Worm (Caenorhabditis elegans) whole organism, young adult: Measurements from ENCODE around the gene F41G3.21.

ENCODE experiments used
- C06A6.2 ChIP-seq: fragments of 200-800 bp; sonication (Bioruptor generic); conservative IDR thresholded peaks from 2 replicates; pipeline ENCODE4 v1.3.6; 2022; ENCODE audit warnings: missing genetic modification characterization, missing compliant biosample characterization
- F39B2.1 ChIP-seq: fragments of 200-800 bp; sonication (Bioruptor generic); IDR thresholded peaks from 2 replicates; pipeline ENCODE4 v1.3.6; 2022; ENCODE audit warnings: missing genetic modification reagents, missing genetic modification characterization, missing compliant biosample characterization
- F57A8.1 ChIP-seq: fragments of 200-800 bp; sonication (Bioruptor generic); optimal IDR thresholded peaks from 2 replicates; lab custom pipeline; 2018; ENCODE audit warnings: mild to moderate bottlenecking, missing genetic modification characterization, moderate library complexity, missing compliant biosample characterization
- K11D2.4 ChIP-seq: fragments of 200-800 bp; sonication (Bioruptor generic); IDR thresholded peaks from 2 replicates; pipeline ENCODE4 v1.3.6; 2022; ENCODE audit warnings: missing genetic modification reagents, missing genetic modification characterization, missing compliant biosample characterization
- T26A5.8 ChIP-seq: sonication (generic microtip); optimal IDR thresholded peaks from 2 replicates; lab custom pipeline; 2016; ENCODE audit warnings: missing genetic modification characterization, missing compliant biosample characterization
- Y53F4B.3 ChIP-seq: fragments of 200-800 bp; sonication (Bioruptor generic); IDR thresholded peaks from 2 replicates; pipeline ENCODE4 v1.3.6; 2022; ENCODE audit warnings: missing genetic modification reagents, missing genetic modification characterization, missing compliant biosample characterization
- Y56A3A.18 ChIP-seq: fragments of 200-800 bp; sonication (Bioruptor generic); IDR thresholded peaks from 2 replicates; pipeline ENCODE4 v1.3.6; 2022; ENCODE audit warnings: missing genetic modification reagents, missing genetic modification characterization, missing compliant biosample characterization
- Y95B8A.8 ChIP-seq: fragments of 200-800 bp; sonication (Bioruptor generic); IDR thresholded peaks from 2 replicates; pipeline ENCODE4 v1.3.6; 2022; ENCODE audit warnings: missing genetic modification reagents, missing genetic modification characterization, missing compliant biosample characterization
- akir-1 ChIP-seq: fragments of 200-800 bp; sonication (Bioruptor generic); optimal IDR thresholded peaks from 2 replicates; lab custom pipeline; 2018; ENCODE audit warnings: mild to moderate bottlenecking, missing genetic modification characterization, moderate library complexity, missing compliant biosample characterization
- aptf-2 ChIP-seq: fragments of 200-800 bp; sonication (Bioruptor generic); conservative IDR thresholded peaks from 2 replicates; pipeline ENCODE4 v1.3.6; 2022; ENCODE audit warnings: missing genetic modification reagents, missing genetic modification characterization, missing compliant biosample characterization
- attf-6 ChIP-seq: fragments of 200-800 bp; sonication (Bioruptor generic); IDR thresholded peaks from 2 replicates; pipeline ENCODE4 v1.3.6; 2022; ENCODE audit warnings: missing genetic modification reagents, missing genetic modification characterization, missing compliant biosample characterization
- bed-2 ChIP-seq: fragments of 200-800 bp; sonication (Bioruptor generic); IDR thresholded peaks from 2 replicates; pipeline ENCODE4 v1.3.6; 2022; ENCODE audit warnings: missing genetic modification reagents, missing genetic modification characterization, missing compliant biosample characterization
- ccch-3 ChIP-seq: fragments of 200-800 bp; sonication (Bioruptor generic); optimal IDR thresholded peaks from 2 replicates; lab custom pipeline; 2018; ENCODE audit warnings: mild to moderate bottlenecking, missing genetic modification characterization, missing compliant biosample characterization
- cebp-2 ChIP-seq: fragments of 200-800 bp; sonication (Bioruptor generic); IDR thresholded peaks from 2 replicates; pipeline ENCODE4 v1.3.6; 2022; ENCODE audit warnings: missing genetic modification characterization, missing compliant biosample characterization
- ceh-27 ChIP-seq: fragments of 200-800 bp; sonication (Bioruptor generic); optimal IDR thresholded peaks from 2 replicates; lab custom pipeline; 2018; ENCODE audit warnings: mild to moderate bottlenecking, missing genetic modification characterization, moderate library complexity, missing compliant biosample characterization
- ceh-58 ChIP-seq: fragments of 200-800 bp; sonication (Bioruptor generic); IDR thresholded peaks from 2 replicates; pipeline ENCODE4 v1.3.6; 2022; ENCODE audit warnings: missing genetic modification characterization, missing compliant biosample characterization
- ceh-91 ChIP-seq: fragments of 200-800 bp; sonication (Bioruptor generic); IDR thresholded peaks from 2 replicates; pipeline ENCODE4 v1.3.6; 2022; ENCODE audit warnings: missing genetic modification reagents, missing genetic modification characterization, missing compliant biosample characterization
- chd-7 ChIP-seq: sonication (generic microtip); optimal IDR thresholded peaks from 2 replicates; lab custom pipeline; 2016; ENCODE audit warnings: mild to moderate bottlenecking, missing genetic modification characterization, moderate library complexity, missing compliant biosample characterization
- die-1 ChIP-seq: sonication (generic microtip); optimal IDR thresholded peaks from 2 replicates; lab custom pipeline; 2016; ENCODE audit warnings: missing genotype, mild to moderate bottlenecking, missing genetic modification characterization, missing compliant biosample characterization
- dox-1 ChIP-seq: fragments of 200-800 bp; sonication (Bioruptor generic); IDR thresholded peaks from 2 replicates; pipeline ENCODE4 v1.3.6; 2022; ENCODE audit warnings: missing genetic modification reagents, missing genetic modification characterization, missing compliant biosample characterization
- ekl-4 ChIP-seq: fragments of 200-800 bp; sonication (Bioruptor generic); IDR thresholded peaks from 2 replicates; pipeline ENCODE4 v1.3.6; 2022; ENCODE audit warnings: missing genetic modification reagents, missing genetic modification characterization, missing compliant biosample characterization
- him-1 ChIP-seq: sonication (generic microtip); optimal IDR thresholded peaks from 2 replicates; lab custom pipeline; 2016; ENCODE audit warnings: missing genotype, missing genetic modification reagents, missing genetic modification characterization, missing compliant biosample characterization
- hmg-1.2 ChIP-seq: fragments of 200-800 bp; sonication (Bioruptor generic); IDR thresholded peaks from 2 replicates; pipeline ENCODE4 v1.3.6; 2022; ENCODE audit warnings: missing genetic modification reagents, missing genetic modification characterization, missing compliant biosample characterization
- hrde-1 ChIP-seq: sonication (generic microtip); optimal IDR thresholded peaks from 2 replicates; lab custom pipeline; 2016; ENCODE audit warnings: missing genetic modification characterization, mild to moderate bottlenecking, missing compliant biosample characterization, moderate library complexity, missing genotype, missing genetic modification reagents, borderline replicate concordance
- lag-1 ChIP-seq: fragments of 200-800 bp; sonication (Bioruptor generic); IDR thresholded peaks from 2 replicates; pipeline ENCODE4 v1.3.6; 2022; ENCODE audit warnings: missing genetic modification reagents, missing genetic modification characterization, missing compliant biosample characterization
- lin-26 ChIP-seq: fragments of 200-800 bp; sonication (Bioruptor generic); IDR thresholded peaks from 2 replicates; pipeline ENCODE4 v1.3.6; 2022; ENCODE audit warnings: missing genetic modification reagents, missing genetic modification characterization, missing compliant biosample characterization
- lir-1 ChIP-seq: fragments of 200-800 bp; sonication (Bioruptor generic); conservative IDR thresholded peaks from 2 replicates; pipeline ENCODE4 v1.3.6; 2022; ENCODE audit warnings: missing genetic modification reagents, missing genetic modification characterization, missing compliant biosample characterization
- lsl-1 ChIP-seq: fragments of 200-800 bp; sonication (Bioruptor generic); optimal IDR thresholded peaks from 2 replicates; lab custom pipeline; 2018; ENCODE audit warnings: mild to moderate bottlenecking, missing genetic modification characterization, moderate library complexity, missing compliant biosample characterization
- lsy-27 ChIP-seq: sonication (generic microtip); optimal IDR thresholded peaks from 2 replicates; lab custom pipeline; 2017; ENCODE audit warnings: missing genetic modification characterization, mild to moderate bottlenecking, missing compliant biosample characterization, antibody characterized with exemption, missing genotype, borderline replicate concordance; ENCODE audit not compliant: insufficient read depth
- madf-10 ChIP-seq: sonication (generic microtip); optimal IDR thresholded peaks from 2 replicates; lab custom pipeline; 2016; ENCODE audit warnings: mild to moderate bottlenecking, missing genetic modification characterization, missing compliant biosample characterization
- madf-3 ChIP-seq: fragments of 200-800 bp; sonication (Bioruptor generic); IDR thresholded peaks from 2 replicates; pipeline ENCODE4 v1.3.6; 2022; ENCODE audit warnings: missing genetic modification reagents, missing genetic modification characterization, missing compliant biosample characterization
- nhr-120 ChIP-seq: fragments of 200-800 bp; sonication (Bioruptor generic); IDR thresholded peaks from 2 replicates; pipeline ENCODE4 v1.3.6; 2022; ENCODE audit warnings: missing genetic modification characterization, missing compliant biosample characterization
- nhr-80 ChIP-seq: sonication (generic microtip); optimal IDR thresholded peaks from 2 replicates; lab custom pipeline; 2016; ENCODE audit warnings: missing genetic modification characterization, missing compliant biosample characterization
- nhr-90 ChIP-seq: sonication (generic microtip); optimal IDR thresholded peaks from 2 replicates; lab custom pipeline; 2016; ENCODE audit warnings: missing genotype, mild to moderate bottlenecking, missing genetic modification characterization, missing compliant biosample characterization
- pbrm-1 ChIP-seq: fragments of 200-800 bp; sonication (Bioruptor generic); IDR thresholded peaks from 2 replicates; pipeline ENCODE4 v1.3.6; 2022; ENCODE audit warnings: missing genetic modification reagents, missing genetic modification characterization, missing compliant biosample characterization
- rpc-1 ChIP-seq, 2 experiments: fragments of 150-350 bp in 1 of 2; sonication (generic microtip) in 1 of 2; optimal IDR thresholded peaks; 2 replicates each; lab custom pipeline; 2014 to 2018; ENCODE audit warnings: missing biosample characterization in 1 of 2, missing genetic modification characterization in 1 of 2, missing genetic modification reagents in 1 of 2, missing genotype in 1 of 2
- sea-2 ChIP-seq: fragments of 200-800 bp; sonication (Bioruptor generic); IDR thresholded peaks from 2 replicates; pipeline ENCODE4 v1.3.6; 2022; ENCODE audit warnings: missing genetic modification characterization, missing compliant biosample characterization
- snpc-1.3 ChIP-seq: sonication (generic microtip); optimal IDR thresholded peaks from 2 replicates; lab custom pipeline; 2017; ENCODE audit warnings: missing genetic modification characterization, mild to moderate bottlenecking, missing compliant biosample characterization, antibody characterized with exemption, moderate library complexity, missing genotype, missing genetic modification reagents; ENCODE audit not compliant: insufficient read depth
- snpc-4 ChIP-seq, 5 experiments: fragments of 150-350 bp in 1 of 5; sonication (generic microtip) in 4 of 5; optimal IDR thresholded peaks; 2 replicates each; lab custom pipeline; 2014 to 2018; ENCODE audit warnings: missing genetic modification characterization in 5 of 5, missing biosample characterization in 3 of 5, antibody characterized with exemption in 2 of 5, mild to moderate bottlenecking in 2 of 5, missing compliant biosample characterization in 2 of 5, missing genotype in 2 of 5, moderate library complexity in 2 of 5, missing genetic modification reagents in 1 of 5
- tbx-9 ChIP-seq: sonication (generic microtip); optimal IDR thresholded peaks from 2 replicates; lab custom pipeline; 2016; ENCODE audit warnings: borderline replicate concordance, missing genetic modification characterization, inconsistent platforms, missing compliant biosample characterization
- unc-62 ChIP-seq: fragments of 150-350 bp; optimal IDR thresholded peaks from 2 replicates; lab custom pipeline; 2014; ENCODE audit warnings: missing biosample characterization, missing genetic modification reagents, missing genetic modification characterization
- ztf-22 ChIP-seq: fragments of 200-800 bp; sonication (Bioruptor generic); optimal IDR thresholded peaks from 2 replicates; lab custom pipeline; 2018; ENCODE audit warnings: mild to moderate bottlenecking, missing genetic modification characterization, moderate library complexity, missing compliant biosample characterization
- ztf-26 ChIP-seq: sonication (generic microtip); optimal IDR thresholded peaks from 2 replicates; lab custom pipeline; 2017; ENCODE audit warnings: missing genetic modification characterization, missing compliant biosample characterization

F41G3.21 gene

ce11 chrII:6721581-6721980 lies 31.2 kb downstream of the F41G3.21 start (continued):
- TF ChIP-seq nhr-80 (tag; lab: Kevin White, UChicago) = no peak
- TF ChIP-seq nhr-90 = no peak
- TF ChIP-seq lin-26 (GFP tag; lab: Robert Waterston, UW) = no peak; the same call in 1 of the 2 replicates
- TF ChIP-seq lag-1 (GFP tag; lab: Robert Waterston, UW) = no peak
- no peak for TF ChIP-seq sea-2 (GFP tag; lab: Robert Waterston, UW)
- TF ChIP-seq hmg-1.2 (GFP tag; lab: Robert Waterston, UW) = peak; percentile 67
- no peak for TF ChIP-seq ekl-4 (GFP tag; lab: Robert Waterston, UW)
- no peak for TF ChIP-seq ztf-22 (GFP tag; lab: Kevin White, UChicago)
- no peak for TF ChIP-seq unc-62 (GFP tag; lab: Kevin White, UChicago)
- TF ChIP-seq ztf-26 (tag; lab: Kevin White, UChicago) = no peak
- no peak for TF ChIP-seq ceh-58 (GFP tag; lab: Robert Waterston, UW)
- TF ChIP-seq hrde-1 (tag; lab: Kevin White, UChicago) = no peak
- TF ChIP-seq lsy-27 = no peak
- peak; percentile 39 for TF ChIP-seq chd-7 (tag; lab: Kevin White, UChicago)
- no peak for TF ChIP-seq lir-1 (GFP tag; lab: Robert Waterston, UW)
- no peak for TF ChIP-seq ceh-91
- no peak for TF ChIP-seq ccch-3
- no peak; the same call in 1 of the 2 replicates for TF ChIP-seq Y53F4B.3 (GFP tag; lab: Robert Waterston, UW)
- no peak for TF ChIP-seq Y56A3A.18 (GFP tag; lab: Robert Waterston, UW)
- TF ChIP-seq F57A8.1 (GFP tag; lab: Kevin White, UChicago) = no peak
- TF ChIP-seq K11D2.4 (GFP tag; lab: Robert Waterston, UW) = 0 out of 2 replicates have a peak, but pooled peaks have one; percentile 33
- no peak for TF ChIP-seq tbx-9 (tag; lab: Kevin White, UChicago)
- TF ChIP-seq pbrm-1 (GFP tag; lab: Robert Waterston, UW) = no peak
- no peak for TF ChIP-seq akir-1 (GFP tag; lab: Kevin White, UChicago)
- no peak for TF ChIP-seq lsl-1 (GFP tag; lab: Kevin White, UChicago)
- TF ChIP-seq dox-1 (GFP tag; lab: Robert Waterston, UW) = no peak; the same call in 1 of the 2 replicates
- no peak for TF ChIP-seq madf-3 (GFP tag; lab: Robert Waterston, UW)
- TF ChIP-seq snpc-4 (GFP tag; optimal IDR thresholded peaks at IDR 0.05; lab: Kevin White, UChicago) = no peak
- no peak for TF ChIP-seq snpc-4 (tag; optimal IDR thresholded peaks at IDR 0.05; lab: Kevin White, UChicago)
- no peak for TF ChIP-seq cebp-2 (GFP tag; lab: Robert Waterston, UW)
- no peak for TF ChIP-seq aptf-2 (GFP tag; lab: Robert Waterston, UW)
- TF ChIP-seq C06A6.2 (GFP tag; lab: Robert Waterston, UW) = no peak
- no peak for TF ChIP-seq F39B2.1 (GFP tag; lab: Robert Waterston, UW)
- no peak for TF ChIP-seq bed-2 (GFP tag; lab: Robert Waterston, UW)
- TF ChIP-seq die-1 (tag; lab: Kevin White, UChicago) = peak; percentile 70
- peak; percentile 68 for TF ChIP-seq rpc-1 (optimal IDR thresholded peaks at IDR 0.05; lab: Kevin White, UChicago)
- TF ChIP-seq rpc-1 (tag; optimal IDR thresholded peaks at IDR 0.05; lab: Kevin White, UChicago) = peak; percentile 81
- no peak for TF ChIP-seq snpc-1.3 (tag; lab: Kevin White, UChicago)
- TF ChIP-seq attf-6 (GFP tag; lab: Robert Waterston, UW) = no peak
- no peak for TF ChIP-seq Y95B8A.8 (GFP tag; lab: Robert Waterston, UW)
- TF ChIP-seq nhr-120 (GFP tag; lab: Robert Waterston, UW) = no peak
- no peak for TF ChIP-seq T26A5.8
- peak; percentile 41 for TF ChIP-seq ceh-27 (GFP tag; lab: Kevin White, UChicago)
- peak; percentile 88 for TF ChIP-seq him-1
- TF ChIP-seq madf-10 (tag; lab: Kevin White, UChicago) = no peak
